Worm (Caenorhabditis elegans): ENCODE data around the gene Y116F11B.8.

DNA sequence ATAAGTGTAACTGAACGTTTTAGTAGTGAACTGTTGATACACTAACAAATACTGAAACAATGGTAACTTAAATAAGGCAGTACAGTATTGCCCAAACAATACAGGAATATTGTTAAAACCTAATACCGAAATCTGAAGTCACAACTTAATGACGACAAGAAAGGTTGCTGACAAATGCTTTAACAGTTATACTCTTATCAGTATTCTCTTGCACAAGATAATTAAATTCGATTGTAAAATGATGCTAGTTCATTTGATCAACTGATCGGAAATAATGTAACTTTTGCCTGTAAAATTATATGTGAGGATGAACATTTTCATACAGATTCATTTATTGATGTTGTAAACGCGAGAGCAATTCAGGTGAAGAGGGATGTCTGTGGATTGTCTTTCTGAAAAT lies 25.8 kb upstream of the Y116F11B.8 start:
- TF ChIP-seq Y48G9A.11 (GFP tag; IDR thresholded peaks at IDR 0.05), result no peak
- TF ChIP-seq duxl-1 (tag; optimal IDR thresholded peaks at IDR 0.05; ENCODE audit: poor library complexity), result no peak
- TF ChIP-seq ama-1 (optimal IDR thresholded peaks at IDR 0.05), result no peak
- no peak for TF ChIP-seq dpl-1 (GFP tag; optimal IDR thresholded peaks at IDR 0.05)
- TF ChIP-seq ctbp-1 (GFP tag; IDR thresholded peaks at IDR 0.05), result no peak
- TF ChIP-seq aly-2 (tag; optimal IDR thresholded peaks at IDR 0.05), result no peak
